Worm (Caenorhabditis elegans) whole organism, young adult: Measurements from ENCODE around the gene srt-36.
"Not testable (repeated sequence)": the region's sequence is repeated elsewhere in the genome, so short reads cannot be mapped to it uniquely, and the experiment has no call there.

Experiments used
- F57A8.1 ChIP-seq: fragments of 200-800 bp; sonication (Bioruptor generic); optimal IDR thresholded peaks from 2 replicates; lab custom pipeline; 2018; ENCODE audit warnings: mild to moderate bottlenecking, missing genetic modification characterization, moderate library complexity, missing compliant biosample characterization
- T07F8.4 ChIP-seq: sonication (generic microtip); optimal IDR thresholded peaks from 2 replicates; lab custom pipeline; 2016; ENCODE audit warnings: mild to moderate bottlenecking, missing genetic modification characterization, moderate library complexity, missing compliant biosample characterization
- Y53G8AR.9 ChIP-seq: fragments of 200-800 bp; sonication (Bioruptor generic); conservative IDR thresholded peaks from 2 replicates; pipeline ENCODE4 v1.3.6; 2022; ENCODE audit warnings: missing genetic modification reagents, missing genetic modification characterization, missing compliant biosample characterization
- Y67H2A.10 ChIP-seq: fragments of 200-800 bp; sonication (Bioruptor generic); conservative IDR thresholded peaks from 2 replicates; pipeline ENCODE4 v1.3.6; 2022; ENCODE audit warnings: missing genetic modification reagents, missing genetic modification characterization, missing compliant biosample characterization
- Y95B8A.8 ChIP-seq: fragments of 200-800 bp; sonication (Bioruptor generic); IDR thresholded peaks from 2 replicates; pipeline ENCODE4 v1.3.6; 2022; ENCODE audit warnings: missing genetic modification reagents, missing genetic modification characterization, missing compliant biosample characterization
- atf-7 ChIP-seq: sonication (generic microtip); optimal IDR thresholded peaks from 2 replicates; lab custom pipeline; 2017; ENCODE audit warnings: mild to moderate bottlenecking, missing genetic modification characterization, missing compliant biosample characterization
- attf-3 ChIP-seq: fragments of 200-800 bp; sonication (Bioruptor generic); conservative IDR thresholded peaks from 2 replicates; pipeline ENCODE4 v1.3.6; 2022; ENCODE audit warnings: missing genetic modification reagents, missing genetic modification characterization, missing compliant biosample characterization
- cebp-2 ChIP-seq: fragments of 200-800 bp; sonication (Bioruptor generic); IDR thresholded peaks from 2 replicates; pipeline ENCODE4 v1.3.6; 2022; ENCODE audit warnings: missing genetic modification characterization, missing compliant biosample characterization
- ceh-27 ChIP-seq: fragments of 200-800 bp; sonication (Bioruptor generic); optimal IDR thresholded peaks from 2 replicates; lab custom pipeline; 2018; ENCODE audit warnings: mild to moderate bottlenecking, missing genetic modification characterization, moderate library complexity, missing compliant biosample characterization
- chd-7 ChIP-seq: sonication (generic microtip); optimal IDR thresholded peaks from 2 replicates; lab custom pipeline; 2016; ENCODE audit warnings: mild to moderate bottlenecking, missing genetic modification characterization, moderate library complexity, missing compliant biosample characterization
- die-1 ChIP-seq: sonication (generic microtip); optimal IDR thresholded peaks from 2 replicates; lab custom pipeline; 2016; ENCODE audit warnings: missing genotype, mild to moderate bottlenecking, missing genetic modification characterization, missing compliant biosample characterization
- ekl-4 ChIP-seq: fragments of 200-800 bp; sonication (Bioruptor generic); IDR thresholded peaks from 2 replicates; pipeline ENCODE4 v1.3.6; 2022; ENCODE audit warnings: missing genetic modification reagents, missing genetic modification characterization, missing compliant biosample characterization
- fkh-3 ChIP-seq: sonication (generic microtip); optimal IDR thresholded peaks from 2 replicates; lab custom pipeline; 2016; ENCODE audit warnings: mild to moderate bottlenecking, missing genetic modification characterization, missing compliant biosample characterization
- gei-17 ChIP-seq: fragments of 200-800 bp; sonication (Bioruptor generic); optimal IDR thresholded peaks from 2 replicates; lab custom pipeline; 2018; ENCODE audit warnings: mild to moderate bottlenecking, missing genetic modification characterization, missing compliant biosample characterization
- hlh-12 ChIP-seq: sonication (generic microtip); optimal IDR thresholded peaks from 2 replicates; lab custom pipeline; 2016; ENCODE audit warnings: missing genetic modification characterization, missing compliant biosample characterization
- lin-40 ChIP-seq: sonication (generic microtip); optimal IDR thresholded peaks from 2 replicates; lab custom pipeline; 2016; ENCODE audit warnings: missing genetic modification characterization, mild to moderate bottlenecking, missing compliant biosample characterization, missing genotype, missing genetic modification reagents
- lsl-1 ChIP-seq: fragments of 200-800 bp; sonication (Bioruptor generic); optimal IDR thresholded peaks from 2 replicates; lab custom pipeline; 2018; ENCODE audit warnings: mild to moderate bottlenecking, missing genetic modification characterization, moderate library complexity, missing compliant biosample characterization
- madf-6 ChIP-seq: fragments of 200-800 bp; sonication (Bioruptor generic); IDR thresholded peaks from 2 replicates; pipeline ENCODE4 v1.3.6; 2022; ENCODE audit warnings: missing genetic modification reagents, missing genetic modification characterization, missing compliant biosample characterization
- madf-8 ChIP-seq: fragments of 200-800 bp; sonication (Bioruptor generic); conservative IDR thresholded peaks from 2 replicates; pipeline ENCODE4 v1.3.6; 2022; ENCODE audit warnings: missing genetic modification reagents, missing genetic modification characterization, missing compliant biosample characterization
- nhr-27 ChIP-seq: fragments of 200-800 bp; sonication (Bioruptor generic); optimal IDR thresholded peaks from 2 replicates; lab custom pipeline; 2018; ENCODE audit warnings: mild to moderate bottlenecking, missing genetic modification characterization, moderate library complexity, missing compliant biosample characterization
- nhr-90 ChIP-seq: sonication (generic microtip); optimal IDR thresholded peaks from 2 replicates; lab custom pipeline; 2016; ENCODE audit warnings: missing genotype, mild to moderate bottlenecking, missing genetic modification characterization, missing compliant biosample characterization
- rcor-1 ChIP-seq: fragments of 200-800 bp; sonication (Bioruptor generic); IDR thresholded peaks from 2 replicates; pipeline ENCODE4 v1.3.6; 2022; ENCODE audit warnings: missing genetic modification reagents, missing genetic modification characterization, missing compliant biosample characterization
- rec-8 ChIP-seq, 2 experiments: sonication (generic microtip); optimal IDR thresholded peaks; 2 replicates each; lab custom pipeline; 2016; ENCODE audit warnings: mild to moderate bottlenecking in 2 of 2, missing genetic modification characterization in 2 of 2, missing genetic modification reagents in 2 of 2, missing genotype in 2 of 2, missing biosample characterization in 1 of 2, missing compliant biosample characterization in 1 of 2, moderate library complexity in 1 of 2
- repo-1 ChIP-seq: sonication (generic microtip); optimal IDR thresholded peaks from 2 replicates; lab custom pipeline; 2017; ENCODE audit warnings: mild to moderate bottlenecking, missing genetic modification characterization, missing compliant biosample characterization
- snpc-1.3 ChIP-seq: sonication (generic microtip); optimal IDR thresholded peaks from 2 replicates; lab custom pipeline; 2017; ENCODE audit warnings: missing genetic modification characterization, mild to moderate bottlenecking, missing compliant biosample characterization, antibody characterized with exemption, moderate library complexity, missing genotype, missing genetic modification reagents; ENCODE audit not compliant: insufficient read depth
- tbp1 ChIP-seq: fragments of 200-800 bp; sonication (Bioruptor generic); optimal IDR thresholded peaks from 2 replicates; lab custom pipeline; 2018; ENCODE audit warnings: mild to moderate bottlenecking, missing genetic modification characterization, missing compliant biosample characterization
- unc-62 ChIP-seq: fragments of 150-350 bp; optimal IDR thresholded peaks from 2 replicates; lab custom pipeline; 2014; ENCODE audit warnings: missing biosample characterization, missing genetic modification reagents, missing genetic modification characterization
- zim-3 ChIP-seq: sonication (generic microtip); optimal IDR thresholded peaks from 2 replicates; lab custom pipeline; 2017; ENCODE audit warnings: mild to moderate bottlenecking, missing genetic modification characterization, moderate library complexity, missing compliant biosample characterization
- ztf-3 ChIP-seq: fragments of 200-800 bp; sonication (Bioruptor generic); optimal IDR thresholded peaks from 2 replicates; lab custom pipeline; 2018; ENCODE audit warnings: mild to moderate bottlenecking, missing genetic modification characterization, missing compliant biosample characterization

The srt-36 gene

ce11 chrV:4281699-4282098 lies 13.6 kb upstream of the srt-36 start, which contains the start of gene srt-37:
TSS of gene srt-37 (minus strand) at chrV:4281799.
- TF ChIP-seq gei-17, lsl-1, tbp1 (GFP tag; lab: Kevin White, UChicago): not testable (repeated sequence)

DNA sequence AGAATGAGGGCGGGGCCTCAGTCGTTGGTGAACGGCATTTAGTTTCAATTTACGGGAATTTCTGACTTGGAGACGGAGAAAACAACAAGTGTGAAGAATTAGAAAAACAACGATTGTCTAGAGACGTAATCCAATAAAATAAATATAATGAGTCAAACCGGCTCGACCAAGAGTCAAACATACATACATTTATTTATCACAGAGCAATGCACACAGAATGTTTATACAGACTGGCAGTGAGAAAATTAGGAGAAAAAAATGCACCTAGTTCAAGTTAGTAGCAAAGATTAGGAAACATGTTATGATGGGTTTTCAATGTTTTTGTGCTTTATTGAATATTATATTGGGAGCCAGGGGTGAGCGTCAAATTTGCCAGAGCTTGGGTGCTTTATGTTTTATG lies 10.6 kb upstream of the srt-36 start, which contains the start of gene srt-20:
TSS of gene srt-20 (minus strand) at position 101 of the 400 bp plus-strand sequence.
- TF ChIP-seq Y53G8AR.9 (GFP tag; lab: Robert Waterston, UW); nhr-90 (tag; lab: Kevin White, UChicago); rcor-1 (GFP tag; lab: Robert Waterston, UW): not testable (repeated sequence)

DNA sequence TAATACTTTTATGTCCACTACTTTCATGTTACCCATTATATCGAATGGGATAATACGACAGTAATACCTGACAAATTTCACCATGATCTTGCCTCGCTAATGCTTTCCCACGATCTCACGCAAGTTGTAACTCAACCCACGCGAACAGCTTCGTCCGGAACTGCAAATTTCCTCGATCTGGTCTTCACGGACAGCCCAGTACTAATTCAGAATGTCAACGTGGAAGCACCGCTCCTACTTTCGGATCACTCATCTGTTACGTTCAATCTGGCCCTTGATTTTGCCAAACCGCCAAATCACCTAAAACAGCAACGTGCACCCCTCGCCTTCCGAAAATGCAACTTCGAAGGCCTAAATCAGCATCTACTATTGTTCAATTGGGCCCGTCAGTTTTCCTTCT lies 5.3 kb upstream of the srt-36 start:
- TF ChIP-seq cebp-2 = no peak
- TF ChIP-seq lin-40 (tag; lab: Kevin White, UChicago) = no peak
- TF ChIP-seq T07F8.4 (tag; lab: Kevin White, UChicago) = no peak
- TF ChIP-seq rec-8 (tag; optimal IDR thresholded peaks at IDR 0.05; lab: Kevin White, UChicago) = no peak
- no peak for TF ChIP-seq F57A8.1 (GFP tag; lab: Kevin White, UChicago)
- TF ChIP-seq hlh-12 (tag; lab: Kevin White, UChicago) = no peak
- no peak for TF ChIP-seq snpc-1.3 (tag; lab: Kevin White, UChicago)

DNA sequence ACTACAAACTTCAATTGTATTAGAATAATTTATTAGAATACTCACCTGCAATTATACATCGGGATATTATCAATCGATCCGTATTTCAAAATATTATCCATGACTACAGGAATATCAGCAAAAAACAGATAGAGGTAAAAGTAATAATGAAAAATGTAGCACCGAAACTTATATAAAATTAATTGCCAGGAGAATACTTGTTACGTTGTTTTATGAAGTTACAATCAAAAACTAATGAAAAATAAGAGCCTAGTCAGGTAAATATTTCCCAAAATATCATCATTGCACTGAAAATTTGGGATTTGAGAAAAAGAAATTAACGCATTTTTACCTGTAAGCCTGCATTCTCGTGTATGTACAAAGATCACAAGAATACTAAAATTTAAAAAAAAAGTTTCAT lies 3.1 kb upstream of the srt-36 start, which contains the start of gene srt-38:
TSS of gene srt-38 (minus strand) at position 101 of the 400 bp plus-strand sequence.
- TF ChIP-seq atf-7; chd-7 (tag; lab: Kevin White, UChicago); ztf-3 (GFP tag; lab: Kevin White, UChicago): not testable (repeated sequence)

DNA sequence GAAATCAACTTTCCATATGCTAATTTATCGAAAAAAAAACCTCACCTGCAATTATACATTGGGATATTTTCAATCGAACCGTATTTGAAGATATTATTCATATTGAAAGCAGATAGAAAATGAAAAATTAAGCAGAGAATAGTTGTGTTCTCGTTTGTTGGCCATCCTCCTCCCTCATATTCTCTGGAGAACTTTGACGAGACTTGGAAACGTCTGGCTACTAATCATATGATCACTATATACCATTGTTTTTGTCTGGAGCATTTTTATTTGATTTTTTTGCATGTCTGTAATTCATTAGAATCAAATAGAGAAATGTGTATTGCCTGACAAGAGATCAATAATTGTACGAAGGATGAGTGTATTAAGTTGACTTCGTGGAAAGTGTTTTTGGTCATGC lies 3.6 kb downstream of the srt-36 start, which contains the start of gene srt-35:
TSS of gene srt-35 (minus strand) at position 101 of the 400 bp plus-strand sequence.
- TF ChIP-seq fkh-3 (tag; lab: Kevin White, UChicago) (no peak), rcor-1 (GFP tag; lab: Robert Waterston, UW) (no peak), Y67H2A.10 (GFP tag; lab: Robert Waterston, UW) (no peak), unc-62 (GFP tag; lab: Kevin White, UChicago) (no peak), hlh-12 (tag; lab: Kevin White, UChicago) (no peak), madf-8 (no peak), nhr-27 (tag; lab: Kevin White, UChicago) (no peak), madf-6 (GFP tag; lab: Robert Waterston, UW) (no peak), repo-1 (no peak), lsl-1 (GFP tag; lab: Kevin White, UChicago) (no peak), ceh-27 (GFP tag; lab: Kevin White, UChicago) (no peak), die-1 (tag; lab: Kevin White, UChicago) (no peak), attf-3 (no peak), ekl-4 (GFP tag; lab: Robert Waterston, UW) (no peak), Y95B8A.8 (GFP tag; lab: Robert Waterston, UW) (no peak), zim-3 (tag; lab: Kevin White, UChicago) (no peak), tbp1 (GFP tag; lab: Kevin White, UChicago) (no peak)
